Worm (Caenorhabditis elegans) whole organism, early embryonic: ENCODE data around the gene ttc-36.

ENCODE experiments used
- F13C5.2 ChIP-seq: sonication (generic microtip); optimal IDR thresholded peaks from 2 replicates; lab custom pipeline; 2017; ENCODE audit warnings: mild to moderate bottlenecking, missing genetic modification characterization, inconsistent platforms, missing compliant biosample characterization
- aly-1 ChIP-seq: sonication (generic microtip); optimal IDR thresholded peaks from 2 replicates; lab custom pipeline; 2016; ENCODE audit warnings: missing genetic modification characterization, missing compliant biosample characterization
- ama-1 ChIP-seq: fragments of 150-350 bp; optimal IDR thresholded peaks from 2 replicates; lab custom pipeline; 2014
- ceh-36 ChIP-seq: sonication (generic microtip); optimal IDR thresholded peaks from 2 replicates; lab custom pipeline; 2016; ENCODE audit warnings: missing genetic modification characterization, inconsistent platforms, missing compliant biosample characterization
- ets-7 ChIP-seq: sonication (generic microtip); optimal IDR thresholded peaks from 2 replicates; lab custom pipeline; 2016; ENCODE audit warnings: missing genotype, missing genetic modification characterization, missing compliant biosample characterization
- flt-1 ChIP-seq: fragments of 200-800 bp; sonication (Bioruptor generic); IDR thresholded peaks from 2 replicates; pipeline ENCODE4 v1.3.6; 2022; ENCODE audit warnings: missing genetic modification characterization, missing compliant biosample characterization
- hmg-4 ChIP-seq: fragments of 200-800 bp; sonication (Bioruptor generic); optimal IDR thresholded peaks from 2 replicates; lab custom pipeline; 2018; ENCODE audit warnings: mild to moderate bottlenecking, missing genetic modification characterization, missing compliant biosample characterization
- pes-1 ChIP-seq: fragments of 200-800 bp; sonication (Bioruptor generic); IDR thresholded peaks from 2 replicates; pipeline ENCODE4 v1.3.6; 2022; ENCODE audit warnings: missing genetic modification reagents, missing genetic modification characterization, missing compliant biosample characterization
- sea-1 ChIP-seq: fragments of 200-800 bp; sonication (Bioruptor generic); conservative IDR thresholded peaks from 2 replicates; pipeline ENCODE4 v1.3.6; 2022; ENCODE audit warnings: missing genetic modification characterization, missing compliant biosample characterization
- tbx-11 ChIP-seq: fragments of 200-800 bp; sonication (Bioruptor generic); IDR thresholded peaks from 2 replicates; pipeline ENCODE4 v1.3.6; 2022; ENCODE audit warnings: missing genetic modification characterization, missing compliant biosample characterization

DNA sequence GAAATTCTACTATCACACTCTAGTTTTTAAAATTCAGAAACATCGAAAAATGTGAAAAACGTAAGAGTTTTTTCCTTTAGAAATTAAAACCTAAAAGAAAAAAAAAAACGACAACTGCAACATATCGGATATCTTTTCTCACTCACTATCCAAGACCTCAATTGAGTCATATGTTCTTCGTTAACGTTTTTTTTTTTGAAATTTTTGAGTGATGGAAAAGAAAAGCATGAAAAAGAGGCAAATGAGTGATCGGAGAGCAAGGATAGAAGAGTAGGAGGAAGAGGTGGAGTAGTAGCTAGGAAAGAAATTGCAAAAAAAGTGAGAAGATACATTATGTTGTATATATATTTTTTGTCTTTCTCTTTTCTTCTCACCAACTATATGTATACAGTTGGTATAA lies 40.5 kb upstream of the ttc-36 start:
- no peak for TF ChIP-seq ets-7 (tag; lab: Kevin White, UChicago)
- no peak for TF ChIP-seq aly-1 (tag; lab: Kevin White, UChicago)
- TF ChIP-seq ama-1 = no peak
- TF ChIP-seq flt-1 (GFP tag; lab: Robert Waterston, UW) = no peak
- no peak for TF ChIP-seq sea-1 (GFP tag; lab: Robert Waterston, UW)
- no peak for TF ChIP-seq ceh-36 (tag; lab: Kevin White, UChicago)
- TF ChIP-seq pes-1 (GFP tag; lab: Robert Waterston, UW) = no peak
- no peak for TF ChIP-seq hmg-4
- no peak for TF ChIP-seq F13C5.2 (tag; lab: Kevin White, UChicago)
- no peak for TF ChIP-seq tbx-11 (GFP tag; lab: Robert Waterston, UW)
